Fruit fly (Drosophila melanogaster): ENCODE data around the gene CAH4.
A peak's percentile ranks its signal among the peaks of the same experiment; 100 is the strongest.

CAH4 gene

DNA sequence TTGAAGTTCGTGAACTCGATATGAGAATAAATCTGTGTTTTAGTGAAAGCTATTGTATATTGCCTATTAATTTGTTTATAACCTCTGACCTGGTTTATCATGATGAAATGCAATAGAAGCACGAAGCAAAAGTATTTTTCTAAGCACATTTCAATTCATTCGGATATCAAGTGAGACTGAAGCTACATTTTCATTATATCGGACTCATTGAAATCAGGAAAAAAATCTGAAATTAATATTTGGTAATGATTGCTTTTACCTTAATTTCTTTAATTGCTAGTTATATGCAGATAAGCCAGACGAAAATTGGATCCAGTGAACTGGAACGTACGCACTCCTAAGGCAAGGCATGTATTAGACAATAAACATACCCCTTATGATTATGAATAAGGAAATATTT lies 16.3 kb downstream of the CAH4 start, which contains the start of gene CG33658:
TSS of gene CG33658 (minus strand) at position 101 of the 400 bp plus-strand sequence.
- TF ChIP-seq noc (tag; optimal IDR thresholded peaks at IDR 0.05) = no peak

dm6 chr3R:24833652-24834051 lies 23.7 kb downstream of the CAH4 start, which contains the start of gene sosie:
sosie (plus strand) TSS chr3R:24833952.
- TF ChIP-seq noc (tag; optimal IDR thresholded peaks at IDR 0.05) = no peak

DNA sequence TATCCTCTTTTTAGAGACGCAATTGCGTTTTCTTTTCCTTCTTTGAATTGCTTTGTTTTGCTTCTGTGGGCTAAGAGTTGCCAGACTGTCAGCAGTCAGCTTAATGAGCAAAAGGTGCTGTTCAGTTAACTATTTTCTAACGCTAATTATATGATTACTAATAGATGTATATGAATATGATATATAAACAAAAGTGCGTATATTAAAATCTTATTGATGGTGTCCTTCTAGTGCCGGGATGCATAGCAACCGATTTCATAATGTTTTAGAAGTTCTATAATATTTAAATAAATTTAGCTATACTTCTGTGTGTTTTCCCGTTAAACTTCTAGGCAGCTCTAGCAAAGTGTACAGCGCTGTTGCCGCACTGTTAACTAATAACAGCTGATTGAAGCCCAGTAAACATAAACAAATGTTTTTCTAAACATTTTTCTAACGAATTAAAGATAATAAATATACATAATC lies 27.4 kb downstream of the CAH4 start, which contains the start of the genes Kaz and CG43273:
TSS of gene Kaz (minus strand) at position 73 of the 465 bp plus-strand sequence.
TSS of gene CG43273 (plus strand) at position 415 of the 465 bp plus-strand sequence.
- TF ChIP-seq noc (tag; optimal IDR thresholded peaks at IDR 0.05) = no peak

- TF ChIP-seq noc (tag; optimal IDR thresholded peaks at IDR 0.05) = no peak
Measured at dm6 chr3R:24828234-24828633, 29.1 kb downstream of the CAH4 start, which contains the start of gene RabX4. RabX4 (minus strand) TSS chr3R:24828409.

DNA sequence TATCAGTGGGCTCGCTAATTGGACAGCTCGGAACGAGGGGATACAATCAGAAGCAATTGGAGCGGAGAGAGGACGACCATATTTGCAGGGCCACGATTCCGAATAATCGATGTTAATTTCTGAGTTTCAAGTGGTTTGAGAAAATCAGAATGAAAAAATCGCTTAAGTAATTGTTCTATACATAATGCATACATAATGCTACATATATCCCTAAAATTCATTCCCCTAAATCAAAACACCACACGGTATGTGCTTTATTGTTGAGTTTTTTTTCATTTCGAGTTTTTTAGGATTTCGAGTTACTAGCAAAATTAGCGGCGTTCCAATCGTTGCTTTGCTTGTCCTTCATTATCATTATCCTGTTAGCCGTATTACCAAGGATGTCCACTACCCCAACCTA lies 31.8 kb downstream of the CAH4 start, which contains the start of gene niki:
TSS of gene niki (minus strand) at position 101 of the 400 bp plus-strand sequence.
- no peak for TF ChIP-seq noc (tag; optimal IDR thresholded peaks at IDR 0.05)

- TF ChIP-seq noc (tag; optimal IDR thresholded peaks at IDR 0.05) = no peak
Measured at dm6 chr3R:24823061-24823460, 34.3 kb downstream of the CAH4 start.

dm6 chr3R:24816993-24817854 lies 40.1 kb downstream of the CAH4 start, which contains the start of the genes CG5808 and Saf-B:
CG5808 (minus strand) TSS chr3R:24817007.
Saf-B (plus strand) TSS chr3R:24817464.
- TF ChIP-seq noc (tag; optimal IDR thresholded peaks at IDR 0.05) = no peak

DNA sequence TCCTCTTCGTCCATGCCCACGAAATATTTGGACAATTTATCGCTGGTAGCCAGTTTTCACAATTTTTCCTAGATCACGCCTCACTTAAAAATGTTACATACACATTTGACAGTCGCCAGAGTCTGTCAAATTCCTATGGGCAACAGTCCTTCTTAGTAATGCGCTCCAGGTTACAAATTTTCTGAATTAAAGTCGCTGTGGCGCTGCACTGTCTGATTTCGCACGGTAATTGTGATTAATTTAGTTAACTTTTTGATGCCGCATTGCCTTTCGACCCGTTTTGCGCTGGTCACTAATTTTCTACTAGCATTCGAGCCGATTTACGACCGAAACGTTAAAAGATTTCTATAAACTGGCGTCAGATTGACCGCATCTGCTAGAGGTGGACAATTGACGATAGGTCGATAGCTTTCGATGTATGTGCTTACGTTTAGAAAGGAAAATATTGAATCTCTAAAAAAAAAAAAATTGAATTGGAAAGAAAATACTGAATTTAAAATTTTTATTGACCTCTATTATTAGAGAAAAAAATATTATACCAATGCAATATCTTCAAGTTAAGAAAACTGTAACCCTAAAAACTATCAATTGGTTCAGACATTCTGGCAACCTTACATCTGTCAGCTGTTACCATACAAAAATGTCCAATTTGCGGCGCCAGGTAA lies 43.6 kb downstream of the CAH4 start, which contains the start of the genes lili and CG34150:
TSS of gene lili (minus strand) at position 376 of the 665 bp plus-strand sequence.
TSS of gene CG34150 (plus strand) at position 626 of the 665 bp plus-strand sequence.
- TF ChIP-seq noc (tag; optimal IDR thresholded peaks at IDR 0.05) = peak; percentile 57

DNA sequence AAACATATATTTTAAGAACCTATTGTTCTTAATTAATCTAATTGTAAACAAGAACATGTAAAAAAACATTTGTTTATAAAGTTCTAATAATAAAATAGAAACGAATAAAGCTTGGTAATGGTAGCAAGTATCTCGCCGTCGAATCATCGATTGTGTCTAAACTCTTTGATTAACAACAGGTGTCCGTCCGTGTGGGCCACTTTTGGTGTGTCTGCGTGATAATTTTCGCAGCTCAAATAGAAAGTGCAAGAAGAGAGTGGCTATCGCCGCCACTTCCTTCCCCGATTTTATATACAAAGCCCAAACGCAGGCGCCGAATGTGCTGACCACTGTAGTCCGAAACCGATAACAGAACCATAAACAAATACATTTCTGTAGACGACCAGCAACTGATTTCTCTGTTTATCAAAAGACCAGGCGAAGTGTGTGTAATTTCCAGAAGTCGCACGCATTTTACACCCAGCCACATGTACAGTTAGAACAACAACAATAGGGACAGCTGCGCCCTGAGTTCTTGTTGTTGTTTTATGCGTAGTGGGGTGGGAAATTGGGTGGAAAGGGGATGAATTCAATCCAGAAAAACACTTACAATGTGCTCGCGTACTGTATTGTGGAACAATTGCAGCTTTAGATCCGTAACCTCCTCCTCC lies 44.2 kb downstream of the CAH4 start:
- TF ChIP-seq noc (tag; optimal IDR thresholded peaks at IDR 0.05) = no peak

DNA sequence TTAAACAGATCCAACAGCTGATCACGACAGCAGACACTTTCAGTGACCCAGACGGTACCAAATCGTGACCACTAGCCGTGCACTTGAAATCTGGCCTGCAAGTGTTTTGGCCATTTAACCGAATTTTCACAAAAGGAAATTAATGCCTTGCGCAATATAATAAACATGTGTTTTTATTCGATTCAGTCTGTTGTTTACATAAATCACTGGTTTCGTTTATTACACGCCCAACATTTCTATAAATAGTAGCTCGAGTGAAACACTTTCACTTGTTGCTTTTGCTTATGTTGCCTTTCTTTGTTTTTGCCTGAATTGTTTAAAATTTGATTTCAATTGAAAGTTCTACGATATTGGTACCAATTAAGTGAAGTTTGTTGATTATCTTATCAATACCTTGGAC lies 45.0 kb downstream of the CAH4 start:
- TF ChIP-seq noc (tag; optimal IDR thresholded peaks at IDR 0.05) = no peak

- peak; percentile 96 for TF ChIP-seq noc (tag; optimal IDR thresholded peaks at IDR 0.05)
Measured at dm6 chr3R:24810844-24811625, 46.3 kb downstream of the CAH4 start.

DNA sequence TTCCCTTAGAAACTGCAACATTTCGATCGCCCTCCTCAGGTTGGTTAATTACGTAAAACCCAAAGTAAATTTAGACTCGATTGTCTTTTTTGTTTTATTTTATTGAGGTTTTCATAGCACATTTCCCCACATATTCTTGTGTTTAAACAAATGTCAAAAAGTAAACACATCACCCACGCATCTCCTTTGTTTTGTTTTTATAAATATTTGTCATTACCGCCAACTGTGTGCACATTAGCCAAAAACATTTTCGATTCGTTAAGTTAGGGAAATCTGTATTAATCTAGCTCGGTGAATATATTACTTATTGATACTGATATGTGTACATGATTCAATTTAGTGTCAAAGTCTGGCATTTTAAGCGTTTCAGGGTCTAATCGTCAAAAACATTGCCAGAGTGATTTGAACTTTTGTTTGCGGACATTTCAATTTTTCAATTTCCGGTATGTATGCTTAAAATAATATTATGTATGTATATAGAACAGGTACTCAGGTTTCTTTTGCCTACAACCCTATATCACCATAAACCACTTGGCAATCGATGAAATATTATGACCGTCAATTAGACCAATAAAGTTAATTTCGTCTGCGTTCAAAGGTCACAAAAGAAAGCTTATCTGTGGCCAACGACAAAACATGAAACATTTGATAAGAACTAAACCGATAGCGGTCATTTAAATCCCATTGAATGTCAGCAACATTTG lies 47.6 kb downstream of the CAH4 start:
- peak; percentile 70 for TF ChIP-seq noc (tag; optimal IDR thresholded peaks at IDR 0.05)

dm6 chr3R:24807321-24807720 lies 50.0 kb downstream of the CAH4 start, which contains the start of gene CG6980:
CG6980 (plus strand) TSS chr3R:24807621.
- TF ChIP-seq noc (tag; optimal IDR thresholded peaks at IDR 0.05) = no peak
